Worm (Caenorhabditis elegans) whole organism, early embryonic: ENCODE results near the gene Y102A11A.9.

Experiments
- hmbx-1 ChIP-seq: sonication (generic microtip); optimal IDR thresholded peaks from 2 replicates; lab custom pipeline; 2016; ENCODE audit warnings: mild to moderate bottlenecking, missing genetic modification characterization, missing compliant biosample characterization
- tra-4 ChIP-seq: sonication (generic microtip); optimal IDR thresholded peaks from 2 replicates; lab custom pipeline; 2017; ENCODE audit warnings: missing genetic modification characterization, missing compliant biosample characterization

DNA sequence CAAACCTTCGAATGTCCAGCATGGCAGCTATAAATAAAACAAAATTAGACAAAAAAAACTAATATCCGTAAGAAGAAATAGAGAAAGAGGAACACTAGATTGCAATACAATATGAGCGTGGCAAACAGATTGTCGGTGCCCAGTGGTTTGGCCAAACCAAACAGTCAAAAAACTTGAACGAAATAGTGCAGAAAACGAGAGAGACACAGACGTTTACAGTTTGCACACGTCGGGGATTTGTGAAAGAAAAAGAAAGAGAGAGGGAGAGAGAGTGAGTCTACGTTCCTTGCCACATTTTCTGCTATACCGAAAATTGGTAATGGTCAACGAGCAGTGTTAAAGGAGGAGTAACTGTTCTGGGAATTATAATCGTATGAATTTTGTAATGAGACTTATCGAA lies 22.2 kb downstream of the Y102A11A.9 start, which contains the start of gene ergi-1:
- TF ChIP-seq tra-4 (tag; lab: Kevin White, UChicago) (no peak), hmbx-1 (no peak)
